Worm (Caenorhabditis elegans) whole organism, young adult: ENCODE measurements around the gene pals-17.

ENCODE experiments used
- B0336.3 ChIP-seq: fragments of 200-800 bp; sonication (Bioruptor generic); IDR thresholded peaks from 2 replicates; pipeline ENCODE4 v1.3.6; 2022; ENCODE audit warnings: missing genetic modification characterization, missing compliant biosample characterization
- C06A6.2 ChIP-seq: fragments of 200-800 bp; sonication (Bioruptor generic); conservative IDR thresholded peaks from 2 replicates; pipeline ENCODE4 v1.3.6; 2022; ENCODE audit warnings: missing genetic modification characterization, missing compliant biosample characterization
- D2030.7 ChIP-seq: fragments of 200-800 bp; sonication (Bioruptor generic); IDR thresholded peaks from 2 replicates; pipeline ENCODE4 v1.3.6; 2022; ENCODE audit warnings: missing genetic modification reagents, missing genetic modification characterization, missing compliant biosample characterization
- F10E7.11 ChIP-seq: sonication (generic microtip); optimal IDR thresholded peaks from 2 replicates; lab custom pipeline; 2017; ENCODE audit warnings: mild to moderate bottlenecking, missing genetic modification characterization, moderate library complexity, missing compliant biosample characterization
- F22D6.2 ChIP-seq: sonication (generic microtip); optimal IDR thresholded peaks from 2 replicates; lab custom pipeline; 2016; ENCODE audit warnings: mild to moderate bottlenecking, missing genetic modification characterization, missing compliant biosample characterization
- F33H1.4 ChIP-seq: fragments of 200-800 bp; sonication (Bioruptor generic); IDR thresholded peaks from 2 replicates; pipeline ENCODE4 v1.3.6; 2022; ENCODE audit warnings: missing genetic modification reagents, missing genetic modification characterization, missing compliant biosample characterization
- F39B2.1 ChIP-seq: fragments of 200-800 bp; sonication (Bioruptor generic); IDR thresholded peaks from 2 replicates; pipeline ENCODE4 v1.3.6; 2022; ENCODE audit warnings: missing genetic modification reagents, missing genetic modification characterization, missing compliant biosample characterization
- F55B11.4 ChIP-seq: sonication (generic microtip); optimal IDR thresholded peaks from 2 replicates; lab custom pipeline; 2016; ENCODE audit warnings: missing compliant biosample characterization, missing genetic modification characterization, borderline replicate concordance; ENCODE audit not compliant: insufficient read depth
- F57A8.1 ChIP-seq: fragments of 200-800 bp; sonication (Bioruptor generic); optimal IDR thresholded peaks from 2 replicates; lab custom pipeline; 2018; ENCODE audit warnings: mild to moderate bottlenecking, missing genetic modification characterization, moderate library complexity, missing compliant biosample characterization
- K12H6.12 ChIP-seq: fragments of 200-800 bp; sonication (Bioruptor generic); optimal IDR thresholded peaks from 2 replicates; lab custom pipeline; 2018; ENCODE audit warnings: mild to moderate bottlenecking, missing genetic modification characterization, missing compliant biosample characterization
- Y67H2A.10 ChIP-seq: fragments of 200-800 bp; sonication (Bioruptor generic); conservative IDR thresholded peaks from 2 replicates; pipeline ENCODE4 v1.3.6; 2022; ENCODE audit warnings: missing genetic modification reagents, missing genetic modification characterization, missing compliant biosample characterization
- akir-1 ChIP-seq: fragments of 200-800 bp; sonication (Bioruptor generic); optimal IDR thresholded peaks from 2 replicates; lab custom pipeline; 2018; ENCODE audit warnings: mild to moderate bottlenecking, missing genetic modification characterization, moderate library complexity, missing compliant biosample characterization
- aptf-2 ChIP-seq: fragments of 200-800 bp; sonication (Bioruptor generic); conservative IDR thresholded peaks from 2 replicates; pipeline ENCODE4 v1.3.6; 2022; ENCODE audit warnings: missing genetic modification reagents, missing genetic modification characterization, missing compliant biosample characterization
- aptf-3 ChIP-seq: fragments of 200-800 bp; sonication (Bioruptor generic); IDR thresholded peaks from 2 replicates; pipeline ENCODE4 v1.3.6; 2022; ENCODE audit warnings: missing genetic modification characterization, missing compliant biosample characterization
- attf-3 ChIP-seq: fragments of 200-800 bp; sonication (Bioruptor generic); conservative IDR thresholded peaks from 2 replicates; pipeline ENCODE4 v1.3.6; 2022; ENCODE audit warnings: missing genetic modification reagents, missing genetic modification characterization, missing compliant biosample characterization
- bed-1 ChIP-seq: fragments of 200-800 bp; sonication (Bioruptor generic); IDR thresholded peaks from 2 replicates; pipeline ENCODE4 v1.3.6; 2022; ENCODE audit warnings: missing genetic modification reagents, missing genetic modification characterization, missing compliant biosample characterization
- bed-2 ChIP-seq: fragments of 200-800 bp; sonication (Bioruptor generic); IDR thresholded peaks from 2 replicates; pipeline ENCODE4 v1.3.6; 2022; ENCODE audit warnings: missing genetic modification reagents, missing genetic modification characterization, missing compliant biosample characterization
- ceh-27 ChIP-seq: fragments of 200-800 bp; sonication (Bioruptor generic); optimal IDR thresholded peaks from 2 replicates; lab custom pipeline; 2018; ENCODE audit warnings: mild to moderate bottlenecking, missing genetic modification characterization, moderate library complexity, missing compliant biosample characterization
- ceh-79 ChIP-seq: sonication (generic microtip); optimal IDR thresholded peaks from 2 replicates; lab custom pipeline; 2017; ENCODE audit warnings: mild to moderate bottlenecking, missing genetic modification characterization, missing compliant biosample characterization
- dpff-1 ChIP-seq: sonication (generic microtip); optimal IDR thresholded peaks from 2 replicates; lab custom pipeline; 2017; ENCODE audit warnings: mild to moderate bottlenecking, missing genetic modification characterization, missing compliant biosample characterization
- dpl-1 ChIP-seq: fragments of 150-350 bp; optimal IDR thresholded peaks from 2 replicates; lab custom pipeline; 2014; ENCODE audit warnings: missing biosample characterization, missing genetic modification reagents, missing genetic modification characterization
- efl-1 ChIP-seq: fragments of 150-350 bp; optimal IDR thresholded peaks from 2 replicates; lab custom pipeline; 2014; ENCODE audit warnings: missing biosample characterization, missing genetic modification reagents, missing genetic modification characterization
- ekl-4 ChIP-seq: fragments of 200-800 bp; sonication (Bioruptor generic); IDR thresholded peaks from 2 replicates; pipeline ENCODE4 v1.3.6; 2022; ENCODE audit warnings: missing genetic modification reagents, missing genetic modification characterization, missing compliant biosample characterization
- gei-17 ChIP-seq: fragments of 200-800 bp; sonication (Bioruptor generic); optimal IDR thresholded peaks from 2 replicates; lab custom pipeline; 2018; ENCODE audit warnings: mild to moderate bottlenecking, missing genetic modification characterization, missing compliant biosample characterization
- him-1 ChIP-seq: sonication (generic microtip); optimal IDR thresholded peaks from 2 replicates; lab custom pipeline; 2016; ENCODE audit warnings: missing genotype, missing genetic modification reagents, missing genetic modification characterization, missing compliant biosample characterization
- hrde-1 ChIP-seq: sonication (generic microtip); optimal IDR thresholded peaks from 2 replicates; lab custom pipeline; 2016; ENCODE audit warnings: missing genetic modification characterization, mild to moderate bottlenecking, missing compliant biosample characterization, moderate library complexity, missing genotype, missing genetic modification reagents, borderline replicate concordance
- hsf-1 ChIP-seq: fragments of 200-800 bp; sonication (Bioruptor generic); IDR thresholded peaks from 2 replicates; pipeline ENCODE4 v1.3.6; 2022; ENCODE audit warnings: missing genetic modification reagents, missing genetic modification characterization, missing compliant biosample characterization
- let-607 ChIP-seq, 2 experiments: fragments of 200-800 bp in 1 of 2; sonication (Bioruptor generic) in 1 of 2; sonication (generic microtip) in 1 of 2; optimal IDR thresholded peaks; 2 replicates each; lab custom pipeline; 2016 to 2018; ENCODE audit warnings: mild to moderate bottlenecking in 2 of 2, missing compliant biosample characterization in 2 of 2, missing genetic modification characterization in 2 of 2, moderate library complexity in 2 of 2, missing genotype in 1 of 2
- lir-1 ChIP-seq: fragments of 200-800 bp; sonication (Bioruptor generic); conservative IDR thresholded peaks from 2 replicates; pipeline ENCODE4 v1.3.6; 2022; ENCODE audit warnings: missing genetic modification reagents, missing genetic modification characterization, missing compliant biosample characterization
- lsl-1 ChIP-seq: fragments of 200-800 bp; sonication (Bioruptor generic); optimal IDR thresholded peaks from 2 replicates; lab custom pipeline; 2018; ENCODE audit warnings: mild to moderate bottlenecking, missing genetic modification characterization, moderate library complexity, missing compliant biosample characterization
- madf-6 ChIP-seq: fragments of 200-800 bp; sonication (Bioruptor generic); IDR thresholded peaks from 2 replicates; pipeline ENCODE4 v1.3.6; 2022; ENCODE audit warnings: missing genetic modification reagents, missing genetic modification characterization, missing compliant biosample characterization
- mes-4 ChIP-seq: sonication (generic microtip); optimal IDR thresholded peaks from 2 replicates; lab custom pipeline; 2016; ENCODE audit warnings: missing genotype, missing genetic modification characterization, missing compliant biosample characterization
- nfya-2 ChIP-seq: fragments of 200-800 bp; sonication (Bioruptor generic); IDR thresholded peaks from 2 replicates; pipeline ENCODE4 v1.3.6; 2022; ENCODE audit warnings: missing genetic modification reagents, missing genetic modification characterization, missing compliant biosample characterization
- nhr-179 ChIP-seq: sonication (generic microtip); optimal IDR thresholded peaks from 2 replicates; lab custom pipeline; 2016; ENCODE audit warnings: mild to moderate bottlenecking, missing genetic modification characterization, missing compliant biosample characterization
- nhr-80 ChIP-seq: sonication (generic microtip); optimal IDR thresholded peaks from 2 replicates; lab custom pipeline; 2016; ENCODE audit warnings: missing genetic modification characterization, missing compliant biosample characterization
- pbrm-1 ChIP-seq: fragments of 200-800 bp; sonication (Bioruptor generic); IDR thresholded peaks from 2 replicates; pipeline ENCODE4 v1.3.6; 2022; ENCODE audit warnings: missing genetic modification reagents, missing genetic modification characterization, missing compliant biosample characterization
- rec-8 ChIP-seq, 2 experiments: sonication (generic microtip); optimal IDR thresholded peaks; 2 replicates each; lab custom pipeline; 2016; ENCODE audit warnings: mild to moderate bottlenecking in 2 of 2, missing genetic modification characterization in 2 of 2, missing genetic modification reagents in 2 of 2, missing genotype in 2 of 2, missing biosample characterization in 1 of 2, missing compliant biosample characterization in 1 of 2, moderate library complexity in 1 of 2
- sea-2 ChIP-seq: fragments of 200-800 bp; sonication (Bioruptor generic); IDR thresholded peaks from 2 replicates; pipeline ENCODE4 v1.3.6; 2022; ENCODE audit warnings: missing genetic modification characterization, missing compliant biosample characterization
- snpc-1.1 ChIP-seq: sonication (generic microtip); optimal IDR thresholded peaks from 2 replicates; lab custom pipeline; 2017; ENCODE audit warnings: missing genetic modification characterization, mild to moderate bottlenecking, missing compliant biosample characterization, antibody characterized with exemption, moderate library complexity, missing genotype, missing genetic modification reagents; ENCODE audit not compliant: insufficient read depth
- snpc-3.4 ChIP-seq: sonication (generic microtip); optimal IDR thresholded peaks from 2 replicates; lab custom pipeline; 2017; ENCODE audit warnings: missing genetic modification characterization, mild to moderate bottlenecking, missing compliant biosample characterization, antibody characterized with exemption, moderate library complexity, missing genotype, missing genetic modification reagents
- tlf-1 ChIP-seq: fragments of 200-800 bp; sonication (Bioruptor generic); optimal IDR thresholded peaks from 2 replicates; lab custom pipeline; 2018; ENCODE audit warnings: mild to moderate bottlenecking, missing genetic modification characterization, missing compliant biosample characterization
- unc-130 ChIP-seq: sonication (generic microtip); optimal IDR thresholded peaks from 2 replicates; lab custom pipeline; 2016; ENCODE audit warnings: missing genetic modification reagents, missing genetic modification characterization, missing compliant biosample characterization
- unc-62 ChIP-seq: fragments of 150-350 bp; optimal IDR thresholded peaks from 2 replicates; lab custom pipeline; 2014; ENCODE audit warnings: missing biosample characterization, missing genetic modification reagents, missing genetic modification characterization
- xnd-1 ChIP-seq: sonication (generic microtip); optimal IDR thresholded peaks from 2 replicates; lab custom pipeline; 2016; ENCODE audit warnings: missing genotype, missing genetic modification reagents, missing genetic modification characterization, missing compliant biosample characterization
- ztf-22 ChIP-seq: fragments of 200-800 bp; sonication (Bioruptor generic); optimal IDR thresholded peaks from 2 replicates; lab custom pipeline; 2018; ENCODE audit warnings: mild to moderate bottlenecking, missing genetic modification characterization, moderate library complexity, missing compliant biosample characterization

The pals-17 gene

DNA sequence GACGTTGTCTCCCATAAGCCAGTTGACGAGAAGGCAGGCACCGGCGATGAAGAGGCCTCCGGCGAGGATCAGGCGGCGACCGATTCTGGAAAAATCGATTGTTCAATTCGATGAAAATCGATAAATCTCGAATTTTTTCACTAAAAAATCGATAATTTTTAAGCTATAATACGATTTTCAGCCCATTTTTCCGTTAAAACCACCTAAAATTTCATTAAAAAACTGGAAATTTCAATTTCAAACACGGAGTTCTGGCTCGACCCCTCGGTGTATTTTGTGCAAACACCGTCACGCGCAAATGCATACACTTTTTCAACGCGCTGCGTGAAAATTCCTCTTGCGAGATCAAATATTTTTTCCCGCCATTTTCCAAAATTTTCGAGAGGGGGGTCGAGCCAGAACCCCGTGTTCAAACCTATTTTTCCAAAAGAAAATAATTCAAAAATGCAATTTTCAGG lies 28.7 kb upstream of the pals-17 start:
- TF ChIP-seq D2030.7 (peak; percentile 53), F33H1.4 (GFP tag; lab: Robert Waterston, UW) (peak; percentile 39), madf-6 (peak; percentile 43), dpl-1 (peak; percentile 41), efl-1 (GFP tag; lab: Kevin White, UChicago) (peak; percentile 55)
- TF ChIP-seq, all 124 proteins: peak for 5; not testable (repeated sequence) for 119

DNA sequence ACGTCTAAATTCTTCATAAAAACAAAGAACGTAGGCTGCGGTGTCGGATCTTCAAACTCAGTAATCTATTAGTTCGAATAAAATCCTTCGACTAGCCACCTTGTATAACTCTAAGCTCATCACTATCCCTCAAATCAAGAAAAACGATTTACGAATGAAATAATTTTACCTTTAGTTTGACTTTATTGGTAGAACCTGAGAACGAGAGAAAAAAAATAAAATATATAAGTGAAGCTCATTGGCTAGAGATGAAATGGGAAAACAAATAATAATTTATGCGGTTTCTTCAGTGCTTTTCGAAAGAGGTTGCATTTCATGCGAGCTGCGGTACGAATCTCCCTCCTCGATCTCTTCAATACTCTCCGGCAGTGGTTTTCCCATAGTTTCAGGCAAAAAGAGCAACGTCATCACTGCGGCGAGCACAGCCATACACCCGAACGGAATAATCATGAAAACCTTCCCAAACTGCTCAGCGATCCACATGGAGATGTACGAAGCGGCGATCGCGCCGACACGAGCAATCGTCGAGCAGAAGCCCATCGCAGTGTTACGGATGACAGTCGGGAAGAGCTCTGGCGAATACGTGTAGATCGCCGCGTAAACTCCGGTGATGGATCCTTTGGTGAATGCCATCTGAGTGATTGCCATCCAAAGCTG lies 28.2 kb upstream of the pals-17 start:
- TF ChIP-seq him-1 (peak; percentile 41), lsl-1 (GFP tag; lab: Kevin White, UChicago) (peak; percentile 71), dpl-1 (no peak), bed-1 (GFP tag; lab: Robert Waterston, UW) (no peak), ceh-27 (no peak), ekl-4 (GFP tag; lab: Robert Waterston, UW) (peak; percentile 91), efl-1 (GFP tag; lab: Kevin White, UChicago) (peak; percentile 21), ceh-79 (tag; lab: Kevin White, UChicago) (peak; percentile 94), gei-17 (GFP tag; lab: Kevin White, UChicago) (peak; percentile 75), nhr-179 (tag; lab: Kevin White, UChicago) (no peak), akir-1 (GFP tag; lab: Kevin White, UChicago) (no peak), F22D6.2 (tag; lab: Kevin White, UChicago) (no peak), Y67H2A.10 (GFP tag; lab: Robert Waterston, UW) (no peak), F57A8.1 (GFP tag; lab: Kevin White, UChicago) (no peak), mes-4 (tag; lab: Kevin White, UChicago) (peak; percentile 17), K12H6.12 (tag; lab: Kevin White, UChicago) (peak; percentile 79), hsf-1 (peak; percentile 79), let-607 (tag; optimal IDR thresholded peaks at IDR 0.05; lab: Kevin White, UChicago) (peak; percentile 46 to 74), nfya-2 (no peak; the same call in 1 of the 2 replicates), B0336.3 (GFP tag; lab: Robert Waterston, UW) (peak; percentile 97), nhr-80 (tag; lab: Kevin White, UChicago) (peak; percentile 12), attf-3 (GFP tag; lab: Robert Waterston, UW) (no peak), xnd-1 (tag; lab: Kevin White, UChicago) (no peak), hrde-1 (tag; lab: Kevin White, UChicago) (peak; percentile 96), aptf-2 (GFP tag; lab: Robert Waterston, UW) (no peak), ztf-22 (peak; percentile 81), pbrm-1 (no peak; the same call in 1 of the 2 replicates), F10E7.11 (peak; percentile 94), snpc-3.4 (tag; lab: Kevin White, UChicago) (peak; percentile 61), rec-8 (tag; optimal IDR thresholded peaks at IDR 0.05; lab: Kevin White, UChicago) (peak; percentile 46 to 48), F55B11.4 (tag; lab: Kevin White, UChicago) (no peak), snpc-1.1 (tag; lab: Kevin White, UChicago) (peak; percentile 71), lir-1 (GFP tag; lab: Robert Waterston, UW) (no peak), sea-2 (GFP tag; lab: Robert Waterston, UW) (0 out of 2 replicates have a peak, but pooled peaks have one; percentile 28), unc-130 (GFP tag; lab: Kevin White, UChicago) (peak; percentile 84), tlf-1 (GFP tag; lab: Kevin White, UChicago) (peak; percentile 94), bed-2 (no peak), aptf-3 (GFP tag; lab: Robert Waterston, UW) (0 out of 2 replicates have a peak, but pooled peaks have one; percentile 39), unc-62 (GFP tag; lab: Kevin White, UChicago) (no peak), C06A6.2 (no peak), F39B2.1 (GFP tag; lab: Robert Waterston, UW) (peak; percentile 94), dpff-1 (tag; lab: Kevin White, UChicago) (peak; percentile 81)
